Fruit fly (Drosophila melanogaster): ENCODE measurements around the gene Fbp2.

Fbp2 gene

DNA sequence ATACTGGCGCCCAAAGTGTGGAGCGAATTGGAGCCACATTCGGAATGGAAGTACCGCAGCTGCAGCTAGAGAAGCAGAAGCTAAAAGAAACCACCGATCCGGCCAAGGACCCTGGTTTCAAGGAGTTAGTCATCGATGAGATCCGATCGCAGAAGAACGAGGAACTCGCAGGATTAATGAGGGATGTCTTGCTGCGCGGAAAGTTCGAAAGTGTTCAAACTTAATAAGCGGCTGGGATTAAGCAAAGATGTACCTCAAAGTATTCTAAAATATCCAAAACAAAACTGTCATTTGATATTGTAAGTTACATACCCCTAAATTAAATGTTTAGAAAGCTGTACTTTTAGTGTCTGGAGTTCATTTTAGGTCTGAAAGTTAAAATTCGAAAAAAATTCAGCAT lies 9.9 kb downstream of the Fbp2 start, which contains the start of gene RpS28-like:
TSS of gene RpS28-like (plus strand) at position 301 of the 400 bp plus-strand sequence.
- TF ChIP-seq Hr83 (GFP tag; optimal IDR thresholded peaks at IDR 0.05; ENCODE audit: poor library complexity, severe bottlenecking) (no peak), dsf (GFP tag; optimal IDR thresholded peaks at IDR 0.05; ENCODE audit: borderline replicate concordance) (no peak), lola (GFP tag; optimal IDR thresholded peaks at IDR 0.05) (no peak), Sp1 (GFP tag; optimal IDR thresholded peaks at IDR 0.05) (no peak), CG9705 (GFP tag; optimal IDR thresholded peaks at IDR 0.05) (no peak), GATAd (GFP tag; optimal IDR thresholded peaks at IDR 0.05) (no peak), psq (GFP tag; optimal IDR thresholded peaks at IDR 0.05) (no peak), HLH106 (tag; optimal IDR thresholded peaks at IDR 0.05) (no peak), tai (GFP tag; optimal IDR thresholded peaks at IDR 0.05) (no peak), Hr78 (GFP tag; optimal IDR thresholded peaks at IDR 0.05) (no peak)

DNA sequence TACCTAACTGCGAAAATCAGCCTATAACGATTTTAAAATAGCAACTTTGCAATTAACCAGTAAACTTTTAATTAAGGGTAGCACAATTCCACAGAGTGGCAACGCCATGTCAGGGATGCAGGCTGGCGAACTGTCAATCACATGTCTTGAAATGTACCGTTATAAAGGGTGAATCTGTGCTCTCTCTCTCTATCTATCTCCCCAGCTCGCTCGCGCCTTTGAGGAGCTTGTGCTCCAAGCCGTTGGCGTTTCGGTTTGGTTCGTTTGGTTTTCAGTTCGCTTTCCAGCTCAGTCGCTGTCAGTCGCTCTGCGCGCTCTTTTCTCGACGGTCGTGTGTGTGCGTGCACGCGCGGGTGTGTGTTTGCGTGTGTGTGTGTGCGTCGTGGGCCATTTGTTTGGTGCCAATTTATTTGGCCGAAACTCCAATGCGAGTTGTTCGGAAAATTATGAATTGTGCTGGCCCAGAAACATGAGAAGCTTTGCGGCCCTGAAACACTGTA lies 10.7 kb downstream of the Fbp2 start, which contains the start of gene numb:
TSS of gene numb (plus strand) at position 254 of the 500 bp plus-strand sequence.
- TF ChIP-seq ey (GFP tag; optimal IDR thresholded peaks at IDR 0.05) (no peak), pan (optimal IDR thresholded peaks at IDR 0.05) (peak; percentile 13), Dif (GFP tag; optimal IDR thresholded peaks at IDR 0.05; ENCODE audit: partially characterized antibody) (peak; percentile 6)

DNA sequence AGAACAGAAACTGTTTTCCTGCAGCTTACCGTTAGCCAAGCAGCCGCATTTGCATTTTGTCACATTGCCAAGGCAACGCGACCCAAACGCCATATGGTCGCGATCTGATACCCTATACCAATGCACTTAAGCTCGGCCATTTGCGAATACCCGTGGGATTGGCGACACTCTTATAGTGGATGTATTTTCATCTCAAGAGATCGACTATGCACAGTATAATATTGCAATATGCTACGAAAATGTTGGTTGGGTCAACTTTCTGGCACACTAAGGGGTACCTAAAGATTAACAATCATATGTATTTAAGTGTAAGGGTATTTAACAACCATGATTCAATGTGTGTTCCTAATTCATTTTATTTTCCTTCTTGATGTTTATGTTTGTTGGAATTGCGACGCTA lies 11.6 kb downstream of the Fbp2 start:
- TF ChIP-seq dmrt93B (GFP tag; optimal IDR thresholded peaks at IDR 0.05) (peak; percentile 39), Hr83 (GFP tag; optimal IDR thresholded peaks at IDR 0.05; ENCODE audit: poor library complexity, severe bottlenecking) (no peak), usp (GFP tag; optimal IDR thresholded peaks at IDR 0.05) (no peak), Hnf4 (GFP tag; optimal IDR thresholded peaks at IDR 0.05) (peak; percentile 59), brk (GFP tag; optimal IDR thresholded peaks at IDR 0.05) (no peak), sage (GFP tag; optimal IDR thresholded peaks at IDR 0.05) (no peak), HLH106 (tag; optimal IDR thresholded peaks at IDR 0.05) (peak; percentile 60), tai (GFP tag; optimal IDR thresholded peaks at IDR 0.05) (no peak), Mio (GFP tag; optimal IDR thresholded peaks at IDR 0.05) (no peak), N (GFP tag; optimal IDR thresholded peaks at IDR 0.05) (no peak), ey (GFP tag; optimal IDR thresholded peaks at IDR 0.05) (peak; percentile 9), Sp1 (GFP tag; optimal IDR thresholded peaks at IDR 0.05) (peak; percentile 30), dsf (GFP tag; optimal IDR thresholded peaks at IDR 0.05; ENCODE audit: borderline replicate concordance) (no peak), jim (GFP tag; optimal IDR thresholded peaks at IDR 0.05) (no peak), woc (GFP tag; optimal IDR thresholded peaks at IDR 0.05) (peak; percentile 80), Dif (GFP tag; optimal IDR thresholded peaks at IDR 0.05; ENCODE audit: partially characterized antibody) (no peak), Dfd (GFP tag; optimal IDR thresholded peaks at IDR 0.05) (no peak), CrebA (GFP tag; optimal IDR thresholded peaks at IDR 0.05; ENCODE audit: borderline replicate concordance) (no peak), foxo (GFP tag; optimal IDR thresholded peaks at IDR 0.05) (peak in 1 of 2 experiments; percentile 51), fru (GFP tag; optimal IDR thresholded peaks at IDR 0.05) (peak; percentile 67), Hr78 (GFP tag; optimal IDR thresholded peaks at IDR 0.05) (no peak), lola (GFP tag; optimal IDR thresholded peaks at IDR 0.05) (no peak), CG9705 (GFP tag; optimal IDR thresholded peaks at IDR 0.05) (no peak), sv (GFP tag; optimal IDR thresholded peaks at IDR 0.05) (no peak), Myc (optimal IDR thresholded peaks at IDR 0.05) (no peak), Jra (GFP tag; optimal IDR thresholded peaks at IDR 0.05) (no peak), rgr (GFP tag; optimal IDR thresholded peaks at IDR 0.05) (peak; percentile 71), dl (GFP tag; optimal IDR thresholded peaks at IDR 0.05; ENCODE audit: insufficient read depth in 1 of 2, partially characterized antibody in 2 of 2) (no peak), CG32264 (GFP tag; optimal IDR thresholded peaks at IDR 0.05) (peak; percentile 16), Vsx2 (GFP tag; optimal IDR thresholded peaks at IDR 0.05; ENCODE audit: partially characterized antibody) (no peak), psq (GFP tag; optimal IDR thresholded peaks at IDR 0.05) (peak; percentile 37), Abd-B (GFP tag; optimal IDR thresholded peaks at IDR 0.05) (no peak), Rel (GFP tag; optimal IDR thresholded peaks at IDR 0.05) (no peak), Rel (tag; optimal IDR thresholded peaks at IDR 0.05) (no peak), OdsH (GFP tag; optimal IDR thresholded peaks at IDR 0.05) (peak; percentile 47), br (GFP tag; optimal IDR thresholded peaks at IDR 0.05) (peak; percentile 71), h (GFP tag; optimal IDR thresholded peaks at IDR 0.05) (peak; percentile 81), pan (optimal IDR thresholded peaks at IDR 0.05) (no peak), GATAd (GFP tag; optimal IDR thresholded peaks at IDR 0.05) (no peak)
